Worm (Caenorhabditis elegans) whole organism, L4 larva: ENCODE measurements around the gene R11D1.3.

Source experiments
- F10B5.3 ChIP-seq: sonication (generic microtip); optimal IDR thresholded peaks from 2 replicates; lab custom pipeline; 2016; ENCODE audit warnings: mild to moderate bottlenecking, missing genetic modification characterization, missing compliant biosample characterization
- F49E8.2 ChIP-seq: sonication (generic microtip); optimal IDR thresholded peaks from 2 replicates; lab custom pipeline; 2016; ENCODE audit warnings: missing compliant biosample characterization, mild to moderate bottlenecking, missing genetic modification characterization, borderline replicate concordance
- R02D3.7 ChIP-seq: fragments of 150-350 bp; sonication (generic microtip); optimal IDR thresholded peaks from 3 replicates; lab custom pipeline; 2014; ENCODE audit warnings: missing biosample characterization, missing genetic modification characterization
- T20F7.1 ChIP-seq: fragments of 200-800 bp; sonication (Bioruptor generic); optimal IDR thresholded peaks from 2 replicates; lab custom pipeline; 2018; ENCODE audit warnings: mild to moderate bottlenecking, missing genetic modification characterization, missing compliant biosample characterization
- Y5F2A.4 ChIP-seq: fragments of 200-800 bp; sonication (Bioruptor generic); optimal IDR thresholded peaks from 2 replicates; lab custom pipeline; 2018; ENCODE audit warnings: mild to moderate bottlenecking, missing genetic modification characterization, missing compliant biosample characterization
- ZK337.2 ChIP-seq: fragments of 200-800 bp; sonication (Bioruptor generic); IDR thresholded peaks from 2 replicates; pipeline ENCODE4 v1.3.6; 2022; ENCODE audit warnings: missing genetic modification reagents, missing genetic modification characterization, missing compliant biosample characterization
- aha-1 ChIP-seq: fragments of 150-350 bp; peaks from one replicate; lab custom pipeline; 2014; ENCODE audit warnings: missing biosample characterization, missing genetic modification characterization
- aly-2 ChIP-seq: sonication (generic microtip); optimal IDR thresholded peaks from 2 replicates; lab custom pipeline; 2018; ENCODE audit warnings: missing biosample characterization, missing genetic modification characterization
- ama-1 ChIP-seq: fragments of 150-350 bp; optimal IDR thresholded peaks from 2 replicates; lab custom pipeline; 2014; ENCODE audit warnings: inconsistent platforms, mixed read lengths
- ceh-32 ChIP-seq: sonication (generic microtip); optimal IDR thresholded peaks from 2 replicates; lab custom pipeline; 2016; ENCODE audit warnings: mild to moderate bottlenecking, missing genetic modification characterization, missing compliant biosample characterization; ENCODE audit not compliant: poor library complexity
- ceh-44 ChIP-seq: fragments of 200-800 bp; sonication (Bioruptor generic); IDR thresholded peaks from 2 replicates; pipeline ENCODE4 v1.3.6; 2022; ENCODE audit warnings: missing genetic modification reagents, missing genetic modification characterization, missing compliant biosample characterization
- daf-12 ChIP-seq: fragments of 150-350 bp; optimal IDR thresholded peaks from 2 replicates; lab custom pipeline; 2014; ENCODE audit warnings: missing biosample characterization, missing genetic modification reagents, missing genetic modification characterization
- daf-16 ChIP-seq, 3 experiments: sonication (generic microtip); optimal IDR thresholded peaks; 2 replicates each; lab custom pipeline; 2016 to 2017; ENCODE audit warnings: missing genetic modification characterization in 3 of 3, missing genetic modification reagents in 3 of 3, mild to moderate bottlenecking in 2 of 3, missing compliant biosample characterization in 2 of 3, missing biosample characterization in 1 of 3, moderate library complexity in 1 of 3
- daf-19 ChIP-seq: fragments of 200-800 bp; sonication (Bioruptor generic); conservative IDR thresholded peaks from 2 replicates; pipeline ENCODE4 v1.3.6; 2022; ENCODE audit warnings: missing genetic modification characterization, missing compliant biosample characterization
- daf-8 ChIP-seq: fragments of 200-800 bp; sonication (Bioruptor generic); IDR thresholded peaks from 2 replicates; pipeline ENCODE4 v1.3.6; 2022; ENCODE audit warnings: missing genetic modification characterization, missing compliant biosample characterization
- dmd-9 ChIP-seq: fragments of 200-800 bp; sonication (Bioruptor generic); IDR thresholded peaks from 2 replicates; pipeline ENCODE4 v1.3.6; 2022; ENCODE audit warnings: missing genetic modification reagents, missing genetic modification characterization, missing compliant biosample characterization
- dpl-1 ChIP-seq: fragments of 150-350 bp; optimal IDR thresholded peaks from 2 replicates; lab custom pipeline; 2014; ENCODE audit warnings: missing biosample characterization, missing genetic modification reagents, missing genetic modification characterization
- duxl-1 ChIP-seq: sonication (generic microtip); optimal IDR thresholded peaks from 2 replicates; lab custom pipeline; 2016; ENCODE audit warnings: mild to moderate bottlenecking, missing genetic modification characterization, moderate library complexity, missing compliant biosample characterization; ENCODE audit not compliant: poor library complexity
- dve-1 ChIP-seq: sonication (generic microtip); optimal IDR thresholded peaks from 2 replicates; lab custom pipeline; 2017; ENCODE audit warnings: antibody characterized with exemption, mild to moderate bottlenecking, missing genetic modification characterization, missing compliant biosample characterization; ENCODE audit not compliant: insufficient read depth
- hif-1 ChIP-seq, 2 experiments: sonication (generic microtip); optimal IDR thresholded peaks; 2 replicates each; lab custom pipeline; 2016 to 2017; ENCODE audit warnings: missing compliant biosample characterization in 2 of 2, missing genetic modification characterization in 2 of 2, missing genetic modification reagents in 2 of 2, missing genotype in 2 of 2, mild to moderate bottlenecking in 1 of 2
- hlh-11 ChIP-seq: fragments of 200-800 bp; sonication (Bioruptor generic); optimal IDR thresholded peaks from 2 replicates; lab custom pipeline; 2018; ENCODE audit warnings: mild to moderate bottlenecking, missing genetic modification characterization, missing compliant biosample characterization
- hmg-1.1 ChIP-seq: fragments of 200-800 bp; sonication (Bioruptor generic); IDR thresholded peaks from 2 replicates; pipeline ENCODE4 v1.3.6; 2022; ENCODE audit warnings: missing genetic modification reagents, missing genetic modification characterization, missing compliant biosample characterization
- lim-7 ChIP-seq: fragments of 200-800 bp; sonication (Bioruptor generic); IDR thresholded peaks from 2 replicates; pipeline ENCODE4 v1.3.6; 2022; ENCODE audit warnings: missing genetic modification characterization, missing compliant biosample characterization
- lin-13 ChIP-seq: fragments of 150-350 bp; optimal IDR thresholded peaks from 2 replicates; lab custom pipeline; 2014; ENCODE audit warnings: missing biosample characterization, missing genetic modification reagents, missing genetic modification characterization
- lin-15B ChIP-seq: fragments of 150-350 bp; sonication (generic microtip); optimal IDR thresholded peaks from 3 replicates; lab custom pipeline; 2014; ENCODE audit warnings: missing biosample characterization, missing genetic modification characterization
- lin-29 ChIP-seq: fragments of 200-800 bp; sonication (Bioruptor generic); IDR thresholded peaks from 2 replicates; pipeline ENCODE4 v1.3.6; 2022; ENCODE audit warnings: missing genetic modification reagents, missing genetic modification characterization, missing compliant biosample characterization
- lin-39 ChIP-seq: fragments of 150-350 bp; optimal IDR thresholded peaks from 2 replicates; lab custom pipeline; 2014; ENCODE audit warnings: missing biosample characterization, missing genetic modification reagents, missing genetic modification characterization
- lir-3 ChIP-seq: sonication (generic microtip); optimal IDR thresholded peaks from 2 replicates; lab custom pipeline; 2016; ENCODE audit warnings: mild to moderate bottlenecking, missing genetic modification characterization, missing compliant biosample characterization
- madf-5 ChIP-seq, 2 experiments: fragments of 200-800 bp; sonication (Bioruptor generic); IDR thresholded peaks; 2 replicates each; pipeline ENCODE4 v1.3.6; 2022; ENCODE audit warnings: missing compliant biosample characterization in 2 of 2, missing genetic modification characterization in 2 of 2
- mdl-1 ChIP-seq, 2 experiments: fragments of 150-350 bp in 1 of 2; sonication (generic microtip) in 1 of 2; optimal IDR thresholded peaks; 2 replicates each; lab custom pipeline; 2014 to 2017; ENCODE audit warnings: missing biosample characterization in 2 of 2, missing genetic modification characterization in 2 of 2
- mep-1 ChIP-seq: fragments of 150-350 bp; sonication (generic microtip); optimal IDR thresholded peaks from 3 replicates; lab custom pipeline; 2014; ENCODE audit warnings: missing biosample characterization, missing genetic modification characterization
- mes-2 ChIP-seq: sonication (generic microtip); optimal IDR thresholded peaks from 2 replicates; lab custom pipeline; 2016; ENCODE audit warnings: missing genotype, mild to moderate bottlenecking, missing genetic modification characterization, missing compliant biosample characterization; ENCODE audit not compliant: poor library complexity, severe bottlenecking
- mxl-2 ChIP-seq: fragments of 200-800 bp; sonication (Bioruptor generic); conservative IDR thresholded peaks from 2 replicates; pipeline ENCODE4 v1.3.6; 2022; ENCODE audit warnings: missing genetic modification reagents, missing genetic modification characterization, missing compliant biosample characterization
- mxl-3 ChIP-seq: fragments of 200-800 bp; sonication (Bioruptor generic); optimal IDR thresholded peaks from 2 replicates; lab custom pipeline; 2018; ENCODE audit warnings: mild to moderate bottlenecking, missing genetic modification characterization, missing compliant biosample characterization
- nhr-10 ChIP-seq: fragments of 150-350 bp; optimal IDR thresholded peaks from 2 replicates; lab custom pipeline; 2014; ENCODE audit warnings: missing biosample characterization, missing genetic modification characterization
- nhr-11 ChIP-seq: fragments of 150-350 bp; optimal IDR thresholded peaks from 2 replicates; lab custom pipeline; 2014; ENCODE audit warnings: missing biosample characterization, missing genetic modification characterization
- nhr-25 ChIP-seq: sonication (generic microtip); optimal IDR thresholded peaks from 2 replicates; lab custom pipeline; 2017; ENCODE audit warnings: missing genetic modification characterization, mild to moderate bottlenecking, missing compliant biosample characterization, antibody characterized with exemption, moderate library complexity, borderline replicate concordance; ENCODE audit not compliant: insufficient read depth
- nhr-28 ChIP-seq: fragments of 150-350 bp; optimal IDR thresholded peaks from 2 replicates; lab custom pipeline; 2014; ENCODE audit warnings: missing biosample characterization, missing genetic modification characterization
- nhr-48 ChIP-seq: sonication (generic microtip); optimal IDR thresholded peaks from 2 replicates; lab custom pipeline; 2016; ENCODE audit warnings: mild to moderate bottlenecking, missing genetic modification characterization, missing compliant biosample characterization
- nhr-77 ChIP-seq: fragments of 150-350 bp; optimal IDR thresholded peaks from 2 replicates; lab custom pipeline; 2014; ENCODE audit warnings: missing biosample characterization, missing genetic modification characterization
- skn-1 ChIP-seq: fragments of 150-350 bp; optimal IDR thresholded peaks from 2 replicates; lab custom pipeline; 2014; ENCODE audit warnings: missing biosample characterization, missing genetic modification characterization
- snpc-1.2 ChIP-seq: fragments of 200-800 bp; sonication (Bioruptor generic); IDR thresholded peaks from 2 replicates; pipeline ENCODE4 v1.3.6; 2022; ENCODE audit warnings: missing genetic modification reagents, missing genetic modification characterization, missing compliant biosample characterization
- snpc-4 ChIP-seq: fragments of 150-350 bp; optimal IDR thresholded peaks from 2 replicates; lab custom pipeline; 2014; ENCODE audit warnings: missing biosample characterization, missing genetic modification characterization
- spr-3 ChIP-seq: fragments of 200-800 bp; sonication (Bioruptor generic); optimal IDR thresholded peaks from 2 replicates; lab custom pipeline; 2018; ENCODE audit warnings: mild to moderate bottlenecking, missing genetic modification characterization, missing compliant biosample characterization
- zag-1 ChIP-seq: fragments of 150-350 bp; optimal IDR thresholded peaks from 2 replicates; lab custom pipeline; 2014; ENCODE audit warnings: missing biosample characterization, missing genetic modification characterization
- ztf-11 ChIP-seq: fragments of 150-350 bp; optimal IDR thresholded peaks from 2 replicates; lab custom pipeline; 2014; ENCODE audit warnings: missing biosample characterization, missing genetic modification characterization

R11D1.3 gene

ce11 chrV:12732734-12733133, 20.8 kb upstream of the R11D1.3 start (continued):
- TF ChIP-seq mdl-1 (tag; optimal IDR thresholded peaks at IDR 0.05; lab: Kevin White, UChicago) = no peak
- peak; percentile 55 for TF ChIP-seq nhr-77
- no peak for TF ChIP-seq daf-12
- TF ChIP-seq nhr-48 (tag; lab: Kevin White, UChicago) = no peak
- no peak for TF ChIP-seq daf-19 (GFP tag; lab: Robert Waterston, UW)
- TF ChIP-seq lin-39 (tag; lab: Kevin White, UChicago) = no peak
- no peak for TF ChIP-seq lin-29 (GFP tag; lab: Robert Waterston, UW)
- no peak for TF ChIP-seq aly-2
- no peak for TF ChIP-seq mes-2 (tag; lab: Kevin White, UChicago)
- no peak for TF ChIP-seq spr-3 (GFP tag; lab: Kevin White, UChicago)
- no peak for TF ChIP-seq aha-1 (tag; lab: Kevin White, UChicago)
- no peak for TF ChIP-seq ceh-44 (GFP tag; lab: Robert Waterston, UW)
- TF ChIP-seq ZK337.2 = no peak
- TF ChIP-seq lim-7 = no peak
- no peak for TF ChIP-seq T20F7.1 (GFP tag; lab: Kevin White, UChicago)
- TF ChIP-seq lir-3 (tag; lab: Kevin White, UChicago) = no peak
- TF ChIP-seq daf-16 (GFP tag; optimal IDR thresholded peaks at IDR 0.05; lab: Kevin White, UChicago) = no peak
- peak; percentile 56 for TF ChIP-seq daf-16 (tag; optimal IDR thresholded peaks at IDR 0.05; lab: Kevin White, UChicago)
- no peak for TF ChIP-seq skn-1 (tag; lab: Kevin White, UChicago)
- TF ChIP-seq dve-1 = peak; percentile 42
- TF ChIP-seq hlh-11 (tag; lab: Kevin White, UChicago) = peak; percentile 19
- no peak for TF ChIP-seq nhr-11 (tag; lab: Kevin White, UChicago)
- TF ChIP-seq nhr-28 = peak; percentile 61
- TF ChIP-seq snpc-4 = no peak

- TF ChIP-seq hif-1 (tag; optimal IDR thresholded peaks at IDR 0.05; lab: Kevin White, UChicago) (no peak), zag-1 (no peak), aly-2 (no peak), snpc-1.2 (GFP tag; lab: Robert Waterston, UW) (no peak), ztf-11 (tag; lab: Kevin White, UChicago) (no peak), ama-1 (lab: Kevin White, UChicago) (no peak), R02D3.7 (tag; lab: Kevin White, UChicago) (no peak), mes-2 (tag; lab: Kevin White, UChicago) (no peak), mep-1 (tag; lab: Kevin White, UChicago) (no peak), nhr-25 (no peak), madf-5 (GFP tag; IDR thresholded peaks at IDR 0.05; lab: Robert Waterston, UW) (no peak), dpl-1 (GFP tag; lab: Kevin White, UChicago) (no peak), lin-13 (no peak), daf-8 (GFP tag; lab: Robert Waterston, UW) (no peak), ceh-32 (tag; lab: Kevin White, UChicago) (no peak), duxl-1 (no peak)
Observed at ce11 chrV:12729220-12729619, 17.3 kb upstream of the R11D1.3 start, which contains the start of gene R11D1.10. Gene R11D1.10 (plus strand): TSS chrV:12729520.

ce11 chrV:12728062-12728665, 16.3 kb upstream of the R11D1.3 start, which contains the start of the genes rpl-28 and mrpl-49:
Gene rpl-28 (minus strand): TSS chrV:12728112.
Gene mrpl-49 (plus strand): TSS chrV:12728631.
- no peak for TF ChIP-seq nhr-10 (tag; lab: Kevin White, UChicago)
- no peak for TF ChIP-seq duxl-1
- TF ChIP-seq hmg-1.1 (GFP tag; lab: Robert Waterston, UW) = no peak; the same call in 1 of the 2 replicates
- TF ChIP-seq lin-15B = peak; percentile 86
- no peak for TF ChIP-seq mxl-2 (GFP tag; lab: Robert Waterston, UW)
- TF ChIP-seq madf-5 (GFP tag; IDR thresholded peaks at IDR 0.05; lab: Robert Waterston, UW) = no peak
- TF ChIP-seq skn-1 (tag; lab: Kevin White, UChicago) = no peak
- no peak for TF ChIP-seq F10B5.3
- TF ChIP-seq F49E8.2 (tag; lab: Kevin White, UChicago) = no peak
- TF ChIP-seq nhr-48 (tag; lab: Kevin White, UChicago) = no peak
- no peak for TF ChIP-seq mes-2 (tag; lab: Kevin White, UChicago)
- TF ChIP-seq snpc-4 = no peak
- no peak for TF ChIP-seq ceh-44 (GFP tag; lab: Robert Waterston, UW)
- no peak for TF ChIP-seq Y5F2A.4
- no peak for TF ChIP-seq lim-7
- no peak for TF ChIP-seq daf-12
- TF ChIP-seq ama-1 (lab: Kevin White, UChicago) = peak; percentile 17
- TF ChIP-seq mxl-3 (GFP tag; lab: Kevin White, UChicago) = no peak
- TF ChIP-seq lin-39 (tag; lab: Kevin White, UChicago) = no peak
- TF ChIP-seq dmd-9 = no peak
- 0 out of 2 replicates have a peak, but pooled peaks have one; percentile 6 for TF ChIP-seq ZK337.2
